Worm (Caenorhabditis elegans) whole organism, L4 larva: ENCODE data around the gene shpk-1.

Source experiments
- R02D3.7 ChIP-seq: fragments of 150-350 bp; sonication (generic microtip); optimal IDR thresholded peaks from 3 replicates; lab custom pipeline; 2014; ENCODE audit warnings: missing biosample characterization, missing genetic modification characterization
- ceh-28 ChIP-seq: fragments of 150-350 bp; optimal IDR thresholded peaks from 2 replicates; lab custom pipeline; 2014; ENCODE audit warnings: missing biosample characterization, missing genetic modification reagents, missing genetic modification characterization
- lin-39 ChIP-seq: fragments of 150-350 bp; optimal IDR thresholded peaks from 2 replicates; lab custom pipeline; 2014; ENCODE audit warnings: missing biosample characterization, missing genetic modification reagents, missing genetic modification characterization
- nhr-6 ChIP-seq: fragments of 150-350 bp; optimal IDR thresholded peaks from 2 replicates; lab custom pipeline; 2014; ENCODE audit warnings: missing biosample characterization, missing genetic modification characterization
- nhr-77 ChIP-seq: fragments of 150-350 bp; optimal IDR thresholded peaks from 2 replicates; lab custom pipeline; 2014; ENCODE audit warnings: missing biosample characterization, missing genetic modification characterization

DNA sequence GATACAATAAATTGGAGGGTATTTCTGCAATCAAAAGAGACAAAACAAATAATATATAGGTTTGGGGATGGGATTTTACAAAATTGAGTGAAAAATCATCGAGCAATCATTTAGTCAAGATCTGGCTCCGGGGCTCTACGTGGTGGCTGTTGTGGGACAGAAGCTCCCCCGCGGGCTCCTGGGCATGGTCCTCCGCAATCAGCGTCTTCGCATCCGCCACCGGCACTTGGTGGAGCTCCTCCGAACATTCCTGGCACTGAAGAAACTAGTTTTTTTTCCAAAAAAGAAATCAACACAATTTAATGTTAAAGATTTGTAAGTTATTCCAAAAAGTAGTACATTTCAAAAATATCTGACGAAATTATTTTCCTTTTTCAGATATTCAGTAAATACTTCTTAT is 6.9 kb downstream of the shpk-1 start:
- TF ChIP-seq lin-39 (tag; lab: Kevin White, UChicago) (no peak), R02D3.7 (tag; lab: Kevin White, UChicago) (no peak), nhr-77 (tag; lab: Kevin White, UChicago) (no peak), ceh-28 (tag; lab: Kevin White, UChicago) (no peak), nhr-6 (no peak)
